Fruit fly (Drosophila melanogaster): Measurements from ENCODE around the gene CG31156.
A peak's percentile ranks its signal among the peaks of the same experiment; 100 is the strongest.

CG31156 gene

dm6 chr3R:22624737-22625136 lies 11.3 kb upstream of the CG31156 start (continued):
- TF ChIP-seq scrt (GFP tag; optimal IDR thresholded peaks at IDR 0.05) (no peak), CG10462 (GFP tag; optimal IDR thresholded peaks at IDR 0.05) (no peak), pan (optimal IDR thresholded peaks at IDR 0.05) (no peak), pan (GFP tag; optimal IDR thresholded peaks at IDR 0.05 in 1 of 2, IDR thresholded peaks at IDR 0.05 in 1 of 2) (peak in 1 of 2 experiments; percentile 78), CG7372 (GFP tag; IDR thresholded peaks at IDR 0.05) (0 out of 2 replicates have a peak, but pooled peaks have one; percentile 36), Hr51 (GFP tag; optimal IDR thresholded peaks at IDR 0.05) (no peak), CG3995 (GFP tag; optimal IDR thresholded peaks at IDR 0.05) (no peak), crc (GFP tag; optimal IDR thresholded peaks at IDR 0.05) (peak; percentile 34), bcd (GFP tag; optimal IDR thresholded peaks at IDR 0.05) (peak; percentile 59), CG11247 (GFP tag; IDR thresholded peaks at IDR 0.05) (peak; percentile 52), grn (GFP tag; optimal IDR thresholded peaks at IDR 0.05) (no peak), hkb (optimal IDR thresholded peaks at IDR 0.05) (no peak), hkb (GFP tag; IDR thresholded peaks at IDR 0.05) (peak; percentile 80), Blimp-1 (GFP tag; optimal IDR thresholded peaks at IDR 0.05) (peak; percentile 72), CG13775 (GFP tag; optimal IDR thresholded peaks at IDR 0.05) (peak; percentile 16), abd-A (tag; optimal IDR thresholded peaks at IDR 0.05) (no peak), CG4617 (GFP tag; optimal IDR thresholded peaks at IDR 0.05; ENCODE audit: borderline replicate concordance) (no peak), Chrac-16 (GFP tag; optimal IDR thresholded peaks at IDR 0.05) (peak; percentile 12), bowl (GFP tag; IDR thresholded peaks at IDR 0.05) (0 out of 2 replicates have a peak, but pooled peaks have one; percentile 29), CG4282 (GFP tag; optimal IDR thresholded peaks at IDR 0.05) (no peak), CrebB (tag; optimal IDR thresholded peaks at IDR 0.05) (no peak), Asciz (GFP tag; optimal IDR thresholded peaks at IDR 0.05) (peak; percentile 76), rib (GFP tag; IDR thresholded peaks at IDR 0.05) (no peak), CG13894 (tag; optimal IDR thresholded peaks at IDR 0.05) (no peak), kni (GFP tag; optimal IDR thresholded peaks at IDR 0.05) (no peak), Six4 (GFP tag; optimal IDR thresholded peaks at IDR 0.05) (peak; percentile 58), CG30431 (GFP tag; optimal IDR thresholded peaks at IDR 0.05) (no peak), CG13424 (tag; optimal IDR thresholded peaks at IDR 0.05) (peak; percentile 58), otp (GFP tag; IDR thresholded peaks at IDR 0.05) (peak; percentile 81; the same call in 2 of the 3 replicates), Sry-β (GFP tag; optimal IDR thresholded peaks at IDR 0.05) (no peak), pum (GFP tag; optimal IDR thresholded peaks at IDR 0.05) (peak; percentile 57), Hmr (GFP tag; optimal IDR thresholded peaks at IDR 0.05) (no peak), Xrp1 (GFP tag; IDR thresholded peaks at IDR 0.05) (peak; percentile 80), Deaf1 (tag; optimal IDR thresholded peaks at IDR 0.05) (no peak), lmd (GFP tag; IDR thresholded peaks at IDR 0.05) (peak; percentile 79), Rx (GFP tag; IDR thresholded peaks at IDR 0.05) (peak; percentile 74), h (optimal IDR thresholded peaks at IDR 0.05) (no peak), CG6683 (GFP tag; optimal IDR thresholded peaks at IDR 0.05) (no peak), CG31441 (GFP tag; IDR thresholded peaks at IDR 0.05) (no peak; the same call in none of the 2 replicates), lola (GFP tag; optimal IDR thresholded peaks at IDR 0.05) (no peak), CG8765 (GFP tag; IDR thresholded peaks at IDR 0.05) (no peak), Neu2 (GFP tag; optimal IDR thresholded peaks at IDR 0.05; ENCODE audit: borderline replicate concordance) (no peak), YL-1 (GFP tag; optimal IDR thresholded peaks at IDR 0.05) (no peak), CG12769 (tag; optimal IDR thresholded peaks at IDR 0.05) (no peak), ssp (GFP tag; IDR thresholded peaks at IDR 0.05) (peak; percentile 61), CG15514 (GFP tag; optimal IDR thresholded peaks at IDR 0.05) (peak; percentile 43), CG10366 (GFP tag; IDR thresholded peaks at IDR 0.05) (peak; percentile 67), peb (GFP tag; IDR thresholded peaks at IDR 0.05) (peak; percentile 25; the same call in 1 of the 2 replicates), CG10147 (GFP tag; optimal IDR thresholded peaks at IDR 0.05) (no peak), CG11456 (GFP tag; IDR thresholded peaks at IDR 0.05) (peak; percentile 69; the same call in 1 of the 3 replicates), ap (GFP tag; IDR thresholded peaks at IDR 0.05) (peak; percentile 73)
